Worm (Caenorhabditis elegans) whole organism, L4 larva: Measurements from ENCODE around the gene clec-137.

Experiments
- D1046.2 ChIP-seq: fragments of 200-800 bp; sonication (Bioruptor generic); IDR thresholded peaks from 2 replicates; pipeline ENCODE4 v1.3.6; 2022; ENCODE audit warnings: missing genetic modification characterization, missing compliant biosample characterization
- F37D6.2 ChIP-seq: sonication (generic microtip); optimal IDR thresholded peaks from 2 replicates; lab custom pipeline; 2016; ENCODE audit warnings: mild to moderate bottlenecking, missing genetic modification characterization, missing compliant biosample characterization
- F49E8.2 ChIP-seq: sonication (generic microtip); optimal IDR thresholded peaks from 2 replicates; lab custom pipeline; 2016; ENCODE audit warnings: missing compliant biosample characterization, mild to moderate bottlenecking, missing genetic modification characterization, borderline replicate concordance
- R02D3.7 ChIP-seq: fragments of 150-350 bp; sonication (generic microtip); optimal IDR thresholded peaks from 3 replicates; lab custom pipeline; 2014; ENCODE audit warnings: missing biosample characterization, missing genetic modification characterization
- Y5F2A.4 ChIP-seq: fragments of 200-800 bp; sonication (Bioruptor generic); optimal IDR thresholded peaks from 2 replicates; lab custom pipeline; 2018; ENCODE audit warnings: mild to moderate bottlenecking, missing genetic modification characterization, missing compliant biosample characterization
- ZK546.5 ChIP-seq, 2 experiments: sonication (generic microtip); optimal IDR thresholded peaks; 2 replicates each; lab custom pipeline; 2017; ENCODE audit warnings: missing biosample characterization in 2 of 2, missing genetic modification characterization in 2 of 2
- aha-1 ChIP-seq: fragments of 150-350 bp; peaks from one replicate; lab custom pipeline; 2014; ENCODE audit warnings: missing biosample characterization, missing genetic modification characterization
- arid-1 ChIP-seq: fragments of 200-800 bp; sonication (Bioruptor generic); conservative IDR thresholded peaks from 2 replicates; pipeline ENCODE4 v1.3.6; 2022; ENCODE audit warnings: missing genetic modification reagents, missing genetic modification characterization, missing compliant biosample characterization
- ceh-20 ChIP-seq: fragments of 200-800 bp; sonication (Bioruptor generic); IDR thresholded peaks from 2 replicates; pipeline ENCODE4 v1.3.6; 2022; ENCODE audit warnings: missing genetic modification reagents, missing genetic modification characterization, missing compliant biosample characterization
- ceh-32 ChIP-seq: sonication (generic microtip); optimal IDR thresholded peaks from 2 replicates; lab custom pipeline; 2016; ENCODE audit warnings: mild to moderate bottlenecking, missing genetic modification characterization, missing compliant biosample characterization; ENCODE audit not compliant: poor library complexity
- ceh-44 ChIP-seq: fragments of 200-800 bp; sonication (Bioruptor generic); IDR thresholded peaks from 2 replicates; pipeline ENCODE4 v1.3.6; 2022; ENCODE audit warnings: missing genetic modification reagents, missing genetic modification characterization, missing compliant biosample characterization
- daf-12 ChIP-seq: fragments of 150-350 bp; optimal IDR thresholded peaks from 2 replicates; lab custom pipeline; 2014; ENCODE audit warnings: missing biosample characterization, missing genetic modification reagents, missing genetic modification characterization
- daf-19 ChIP-seq: fragments of 200-800 bp; sonication (Bioruptor generic); conservative IDR thresholded peaks from 2 replicates; pipeline ENCODE4 v1.3.6; 2022; ENCODE audit warnings: missing genetic modification characterization, missing compliant biosample characterization
- daf-8 ChIP-seq: fragments of 200-800 bp; sonication (Bioruptor generic); IDR thresholded peaks from 2 replicates; pipeline ENCODE4 v1.3.6; 2022; ENCODE audit warnings: missing genetic modification characterization, missing compliant biosample characterization
- dmd-6 ChIP-seq: fragments of 200-800 bp; sonication (Bioruptor generic); IDR thresholded peaks from 2 replicates; pipeline ENCODE4 v1.3.6; 2022; ENCODE audit warnings: missing genetic modification reagents, missing genetic modification characterization, missing compliant biosample characterization
- dmd-8 ChIP-seq: fragments of 200-800 bp; sonication (Bioruptor generic); IDR thresholded peaks from 2 replicates; pipeline ENCODE4 v1.3.6; 2022; ENCODE audit warnings: missing genetic modification characterization, missing compliant biosample characterization
- dmd-9 ChIP-seq: fragments of 200-800 bp; sonication (Bioruptor generic); IDR thresholded peaks from 2 replicates; pipeline ENCODE4 v1.3.6; 2022; ENCODE audit warnings: missing genetic modification reagents, missing genetic modification characterization, missing compliant biosample characterization
- duxl-1 ChIP-seq: sonication (generic microtip); optimal IDR thresholded peaks from 2 replicates; lab custom pipeline; 2016; ENCODE audit warnings: mild to moderate bottlenecking, missing genetic modification characterization, moderate library complexity, missing compliant biosample characterization; ENCODE audit not compliant: poor library complexity
- egl-43 ChIP-seq: fragments of 200-800 bp; sonication (Bioruptor generic); IDR thresholded peaks from 2 replicates; pipeline ENCODE4 v1.3.6; 2022; ENCODE audit warnings: missing genetic modification reagents, missing genetic modification characterization, missing compliant biosample characterization
- fkh-10 ChIP-seq: fragments of 150-350 bp; optimal IDR thresholded peaks from 2 replicates; lab custom pipeline; 2014; ENCODE audit warnings: missing biosample characterization, missing genetic modification reagents, missing genetic modification characterization
- hlh-11 ChIP-seq: fragments of 200-800 bp; sonication (Bioruptor generic); optimal IDR thresholded peaks from 2 replicates; lab custom pipeline; 2018; ENCODE audit warnings: mild to moderate bottlenecking, missing genetic modification characterization, missing compliant biosample characterization
- hmg-1.1 ChIP-seq: fragments of 200-800 bp; sonication (Bioruptor generic); IDR thresholded peaks from 2 replicates; pipeline ENCODE4 v1.3.6; 2022; ENCODE audit warnings: missing genetic modification reagents, missing genetic modification characterization, missing compliant biosample characterization
- lin-1 ChIP-seq: fragments of 200-800 bp; sonication (Bioruptor generic); IDR thresholded peaks from 2 replicates; pipeline ENCODE4 v1.3.6; 2022; ENCODE audit warnings: missing genetic modification reagents, missing genetic modification characterization, missing compliant biosample characterization
- lin-13 ChIP-seq: fragments of 150-350 bp; optimal IDR thresholded peaks from 2 replicates; lab custom pipeline; 2014; ENCODE audit warnings: missing biosample characterization, missing genetic modification reagents, missing genetic modification characterization
- lin-15B ChIP-seq: fragments of 150-350 bp; sonication (generic microtip); optimal IDR thresholded peaks from 3 replicates; lab custom pipeline; 2014; ENCODE audit warnings: missing biosample characterization, missing genetic modification characterization
- lin-38 ChIP-seq: fragments of 200-800 bp; sonication (Bioruptor generic); IDR thresholded peaks from 2 replicates; pipeline ENCODE4 v1.3.6; 2022; ENCODE audit warnings: missing genetic modification reagents, missing genetic modification characterization, missing compliant biosample characterization
- mdt-29 ChIP-seq: fragments of 200-800 bp; sonication (Bioruptor generic); IDR thresholded peaks from 2 replicates; pipeline ENCODE4 v1.3.6; 2022; ENCODE audit warnings: missing genetic modification reagents, missing genetic modification characterization, missing compliant biosample characterization
- mep-1 ChIP-seq: fragments of 150-350 bp; sonication (generic microtip); optimal IDR thresholded peaks from 3 replicates; lab custom pipeline; 2014; ENCODE audit warnings: missing biosample characterization, missing genetic modification characterization
- mxl-2 ChIP-seq: fragments of 200-800 bp; sonication (Bioruptor generic); conservative IDR thresholded peaks from 2 replicates; pipeline ENCODE4 v1.3.6; 2022; ENCODE audit warnings: missing genetic modification reagents, missing genetic modification characterization, missing compliant biosample characterization
- nhr-102 ChIP-seq: sonication (generic microtip); optimal IDR thresholded peaks from 2 replicates; lab custom pipeline; 2016; ENCODE audit warnings: mild to moderate bottlenecking, missing genetic modification characterization, moderate library complexity, missing compliant biosample characterization
- nhr-11 ChIP-seq: fragments of 150-350 bp; optimal IDR thresholded peaks from 2 replicates; lab custom pipeline; 2014; ENCODE audit warnings: missing biosample characterization, missing genetic modification characterization
- nhr-237 ChIP-seq: sonication (generic microtip); optimal IDR thresholded peaks from 2 replicates; lab custom pipeline; 2017; ENCODE audit warnings: missing biosample characterization, missing genetic modification characterization
- nhr-25 ChIP-seq: sonication (generic microtip); optimal IDR thresholded peaks from 2 replicates; lab custom pipeline; 2017; ENCODE audit warnings: missing genetic modification characterization, mild to moderate bottlenecking, missing compliant biosample characterization, antibody characterized with exemption, moderate library complexity, borderline replicate concordance; ENCODE audit not compliant: insufficient read depth
- nhr-77 ChIP-seq: fragments of 150-350 bp; optimal IDR thresholded peaks from 2 replicates; lab custom pipeline; 2014; ENCODE audit warnings: missing biosample characterization, missing genetic modification characterization
- php-3 ChIP-seq: fragments of 200-800 bp; sonication (Bioruptor generic); IDR thresholded peaks from 2 replicates; pipeline ENCODE4 v1.3.6; 2022; ENCODE audit warnings: missing genetic modification reagents, missing genetic modification characterization, missing compliant biosample characterization
- set-16 ChIP-seq: fragments of 200-800 bp; sonication (Bioruptor generic); IDR thresholded peaks from 2 replicates; pipeline ENCODE4 v1.3.6; 2022; ENCODE audit warnings: missing genetic modification reagents, missing genetic modification characterization, missing compliant biosample characterization
- skn-1 ChIP-seq: fragments of 150-350 bp; optimal IDR thresholded peaks from 2 replicates; lab custom pipeline; 2014; ENCODE audit warnings: missing biosample characterization, missing genetic modification characterization
- tra-1 ChIP-seq: fragments of 200-800 bp; sonication (Bioruptor generic); IDR thresholded peaks from 2 replicates; pipeline ENCODE4 v1.3.6; 2022; ENCODE audit warnings: missing genetic modification reagents, missing genetic modification characterization, missing compliant biosample characterization
- unc-39 ChIP-seq: sonication (generic microtip); optimal IDR thresholded peaks from 2 replicates; lab custom pipeline; 2017; ENCODE audit warnings: missing biosample characterization, missing genetic modification characterization
- unc-62 ChIP-seq, 3 experiments: fragments of 150-350 bp in 1 of 3; sonication (generic microtip); optimal IDR thresholded peaks in 2 of 3; peaks in 1 of 3; 1 replicate in 1 of 3; 2 replicates in 2 of 3; lab custom pipeline; 2014 to 2017; ENCODE audit warnings: missing biosample characterization in 3 of 3, missing genetic modification characterization in 3 of 3, missing genetic modification reagents in 3 of 3, missing genotype in 1 of 3
- vab-7 ChIP-seq: fragments of 200-800 bp; sonication (Bioruptor generic); IDR thresholded peaks from 2 replicates; pipeline ENCODE4 v1.3.6; 2022; ENCODE audit warnings: missing genetic modification reagents, missing genetic modification characterization, missing compliant biosample characterization
- zag-1 ChIP-seq: fragments of 150-350 bp; optimal IDR thresholded peaks from 2 replicates; lab custom pipeline; 2014; ENCODE audit warnings: missing biosample characterization, missing genetic modification characterization
- zip-2 ChIP-seq: fragments of 150-350 bp; optimal IDR thresholded peaks from 2 replicates; lab custom pipeline; 2014; ENCODE audit warnings: missing biosample characterization, missing genetic modification characterization

Gene clec-137

ce11 chrII:4638241-4638640 lies 20.4 kb upstream of the clec-137 start, which contains the start of gene che-10:
Gene che-10, minus strand, starts transcription at chrII:4638341.
- TF ChIP-seq Y5F2A.4 (GFP tag; lab: Kevin White, UChicago) (no peak), daf-19 (GFP tag; lab: Robert Waterston, UW) (no peak), F49E8.2 (tag; lab: Kevin White, UChicago) (no peak), arid-1 (GFP tag; lab: Robert Waterston, UW) (no peak), D1046.2 (GFP tag; lab: Robert Waterston, UW) (no peak), lin-38 (no peak), zip-2 (no peak), mxl-2 (no peak), unc-39 (tag; lab: Kevin White, UChicago) (no peak), tra-1 (GFP tag; lab: Robert Waterston, UW) (no peak), F37D6.2 (no peak), dmd-8 (GFP tag; lab: Robert Waterston, UW) (no peak), dmd-6 (GFP tag; lab: Robert Waterston, UW) (no peak), nhr-237 (no peak), daf-8 (no peak), ceh-20 (no peak), ceh-44 (no peak), lin-15B (no peak)

ce11 chrII:4631479-4631878 lies 13.6 kb upstream of the clec-137 start:
- TF ChIP-seq lin-38 = no peak
- peak in 1 of 2 experiments; percentile 90 for TF ChIP-seq unc-62 (GFP tag; optimal IDR thresholded peaks at IDR 0.05 in 1 of 2; lab: Kevin White, UChicago)
- TF ChIP-seq unc-62 (tag; optimal IDR thresholded peaks at IDR 0.05; lab: Kevin White, UChicago) = no peak
- TF ChIP-seq nhr-11 (tag; lab: Kevin White, UChicago) = no peak
- TF ChIP-seq skn-1 (tag; lab: Kevin White, UChicago) = no peak

- no peak for TF ChIP-seq daf-12
- no peak for TF ChIP-seq egl-43
Measured at ce11 chrII:4626606-4627005, 8.7 kb upstream of the clec-137 start, which contains the start of gene F35D11.1. Gene F35D11.1, plus strand, starts transcription at chrII:4626906.

- TF ChIP-seq lin-15B (no peak), nhr-77 (no peak), zag-1 (tag; lab: Kevin White, UChicago) (no peak), unc-62 (GFP tag; optimal IDR thresholded peaks at IDR 0.05 in 1 of 2; lab: Kevin White, UChicago) (peak in 1 of 2 experiments; percentile 47), unc-62 (tag; optimal IDR thresholded peaks at IDR 0.05; lab: Kevin White, UChicago) (no peak), aha-1 (no peak), set-16 (no peak), lin-1 (no peak), hlh-11 (tag; lab: Kevin White, UChicago) (no peak)
Measured at ce11 chrII:4621650-4622049, 3.8 kb upstream of the clec-137 start, which contains the start of gene clec-139. Gene clec-139, minus strand, starts transcription at chrII:4621750.

- no peak for TF ChIP-seq fkh-10
- no peak for TF ChIP-seq vab-7 (GFP tag; lab: Robert Waterston, UW)
- no peak for TF ChIP-seq ZK546.5 (tag; optimal IDR thresholded peaks at IDR 0.05; lab: Kevin White, UChicago)
Measured at ce11 chrII:4619700-4620099, 1.8 kb upstream of the clec-137 start, which contains the start of gene clec-138. Gene clec-138, minus strand, starts transcription at chrII:4619800.

ce11 chrII:4616443-4616842 lies 1.4 kb downstream of the clec-137 start, which contains the start of gene clec-136:
Gene clec-136, minus strand, starts transcription at chrII:4616543.
- TF ChIP-seq lin-13 (no peak), mdt-29 (GFP tag; lab: Robert Waterston, UW) (no peak), duxl-1 (tag; lab: Kevin White, UChicago) (no peak), mep-1 (tag; lab: Kevin White, UChicago) (no peak), php-3 (no peak), daf-12 (no peak), nhr-102 (no peak), nhr-25 (no peak), ceh-32 (no peak), R02D3.7 (tag; lab: Kevin White, UChicago) (no peak), aha-1 (no peak), fkh-10 (no peak), dmd-6 (GFP tag; lab: Robert Waterston, UW) (no peak), dmd-9 (GFP tag; lab: Robert Waterston, UW) (no peak), arid-1 (GFP tag; lab: Robert Waterston, UW) (no peak), hmg-1.1 (no peak)
